Worm (Caenorhabditis elegans) whole organism, early embryonic: ENCODE results near the gene cfp-1.

ENCODE experiments used
- ama-1 ChIP-seq: fragments of 150-350 bp; optimal IDR thresholded peaks from 2 replicates; lab custom pipeline; 2014
- flt-1 ChIP-seq: fragments of 200-800 bp; sonication (Bioruptor generic); IDR thresholded peaks from 2 replicates; pipeline ENCODE4 v1.3.6; 2022; ENCODE audit warnings: missing genetic modification characterization, missing compliant biosample characterization
- hmg-4 ChIP-seq: fragments of 200-800 bp; sonication (Bioruptor generic); optimal IDR thresholded peaks from 2 replicates; lab custom pipeline; 2018; ENCODE audit warnings: mild to moderate bottlenecking, missing genetic modification characterization, missing compliant biosample characterization
- hnd-1 ChIP-seq: sonication (generic microtip); optimal IDR thresholded peaks from 2 replicates; lab custom pipeline; 2016; ENCODE audit warnings: missing genetic modification characterization, missing compliant biosample characterization
- scrt-1 ChIP-seq: fragments of 200-800 bp; sonication (Bioruptor generic); IDR thresholded peaks from 2 replicates; pipeline ENCODE4 v1.3.6; 2022; ENCODE audit warnings: missing genetic modification characterization, missing compliant biosample characterization

ce11 chrIV:14033502-14033751, 43.8 kb upstream of the cfp-1 start:
- TF ChIP-seq hnd-1 (tag; lab: Kevin White, UChicago): no peak
- TF ChIP-seq flt-1 (GFP tag; lab: Robert Waterston, UW): no peak
- no peak for TF ChIP-seq hmg-4 (GFP tag; lab: Kevin White, UChicago)
- TF ChIP-seq scrt-1: no peak
- TF ChIP-seq ama-1 (lab: Kevin White, UChicago): no peak
